Worm (Caenorhabditis elegans) whole organism, L1 larva: ENCODE measurements around the gene R07H5.9.
"Not testable (repeated sequence)": the region's sequence is repeated elsewhere in the genome, so short reads cannot be mapped to it uniquely, and the experiment has no call there.

Experiments used
- C16A3.4 ChIP-seq: fragments of 150-350 bp; optimal IDR thresholded peaks from 2 replicates; lab custom pipeline; 2014; ENCODE audit warnings: missing biosample characterization, missing genetic modification characterization
- Y116A8C.19 ChIP-seq: sonication (generic microtip); optimal IDR thresholded peaks from 2 replicates; lab custom pipeline; 2016; ENCODE audit warnings: missing compliant biosample characterization, missing genetic modification characterization, borderline replicate concordance
- alr-1 ChIP-seq: fragments of 200-800 bp; sonication (Bioruptor generic); optimal IDR thresholded peaks from 2 replicates; lab custom pipeline; 2018; ENCODE audit warnings: borderline replicate concordance, mild to moderate bottlenecking, missing genetic modification characterization, missing compliant biosample characterization
- ceh-8 ChIP-seq: fragments of 200-800 bp; sonication (Bioruptor generic); optimal IDR thresholded peaks from 2 replicates; lab custom pipeline; 2018; ENCODE audit warnings: mild to moderate bottlenecking, missing genetic modification characterization, moderate library complexity, missing compliant biosample characterization
- efl-1 ChIP-seq, 4 experiments: fragments of 150-350 bp; optimal IDR thresholded peaks in 3 of 4; peaks in 1 of 4; 1 replicate in 1 of 4; 2 replicates in 3 of 4; lab custom pipeline; 2014; ENCODE audit warnings: missing biosample characterization in 2 of 4, missing genetic modification characterization in 2 of 4, missing genetic modification reagents in 2 of 4
- egl-27 ChIP-seq, 2 experiments: fragments of 150-350 bp in 1 of 2; sonication (generic microtip); optimal IDR thresholded peaks; 3 replicates each; lab custom pipeline; 2017 to 2018; ENCODE audit warnings: missing biosample characterization in 2 of 2, missing genetic modification characterization in 2 of 2, missing genetic modification reagents in 2 of 2
- elt-2 ChIP-seq: sonication (generic microtip); optimal IDR thresholded peaks from 2 replicates; lab custom pipeline; 2016; ENCODE audit warnings: missing genetic modification characterization, mild to moderate bottlenecking, inconsistent platforms, missing compliant biosample characterization, missing genetic modification reagents
- ets-5 ChIP-seq: fragments of 200-800 bp; sonication (Bioruptor generic); IDR thresholded peaks from 2 replicates; pipeline ENCODE4 v1.3.6; 2022; ENCODE audit warnings: missing genetic modification characterization, missing compliant biosample characterization
- lin-35 ChIP-seq, 2 experiments: fragments of 150-350 bp; optimal IDR thresholded peaks; 2 replicates each; lab custom pipeline; 2014; ENCODE audit warnings: missing biosample characterization in 2 of 2, missing genetic modification characterization in 2 of 2, missing genetic modification reagents in 2 of 2
- lir-3 ChIP-seq: sonication (generic microtip); optimal IDR thresholded peaks from 2 replicates; lab custom pipeline; 2016; ENCODE audit warnings: mild to moderate bottlenecking, missing genetic modification characterization, moderate library complexity, missing compliant biosample characterization; ENCODE audit not compliant: poor library complexity
- nhr-47 ChIP-seq: sonication (generic microtip); optimal IDR thresholded peaks from 2 replicates; lab custom pipeline; 2016; ENCODE audit warnings: mild to moderate bottlenecking, missing genetic modification characterization, moderate library complexity, missing compliant biosample characterization
- pqm-1 ChIP-seq: sonication (generic microtip); optimal IDR thresholded peaks from 3 replicates; lab custom pipeline; 2017; ENCODE audit warnings: missing biosample characterization, missing genetic modification characterization
- snpc-4 ChIP-seq: fragments of 150-350 bp; optimal IDR thresholded peaks from 2 replicates; lab custom pipeline; 2014; ENCODE audit warnings: missing biosample characterization, missing genetic modification characterization
- tlp-1 ChIP-seq: fragments of 150-350 bp; optimal IDR thresholded peaks from 2 replicates; lab custom pipeline; 2014; ENCODE audit warnings: missing biosample characterization, missing genetic modification characterization
- unc-98 ChIP-seq: fragments of 200-800 bp; sonication (Bioruptor generic); IDR thresholded peaks from 2 replicates; pipeline ENCODE4 v1.3.6; 2022; ENCODE audit warnings: missing genetic modification characterization, missing compliant biosample characterization

Gene R07H5.9

DNA sequence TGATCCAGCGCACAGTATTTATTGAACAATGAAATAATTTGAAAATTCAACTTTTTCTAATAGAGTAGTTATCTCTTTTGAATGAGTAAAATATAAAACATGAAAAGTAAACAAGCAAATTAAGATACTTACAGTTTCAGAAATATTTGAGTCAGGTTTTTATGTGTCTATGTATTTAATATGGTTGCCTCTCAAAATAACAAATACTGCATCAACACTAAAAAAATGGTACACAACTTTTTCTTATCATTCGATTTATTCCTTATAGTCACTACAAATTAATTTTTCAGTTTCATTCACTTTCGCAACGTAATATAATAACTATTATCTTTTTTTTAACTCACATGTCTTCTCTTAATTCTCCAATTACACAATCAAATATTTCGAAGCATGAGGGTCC is 40.1 kb downstream of the R07H5.9 start:
- no peak for TF ChIP-seq egl-27 (tag; optimal IDR thresholded peaks at IDR 0.05; lab: Kevin White, UChicago)
- TF ChIP-seq ets-5: no peak
- TF ChIP-seq C16A3.4 (tag; lab: Kevin White, UChicago): peak; percentile 26
- no peak for TF ChIP-seq unc-98 (GFP tag; lab: Robert Waterston, UW)

ce11 chrIV:11248031-11248631 is 40.8 kb downstream of the R07H5.9 start, which contains the start of gene C05C12.4:
C05C12.4 (minus strand) TSS chrIV:11248081.
- TF ChIP-seq efl-1 (optimal IDR thresholded peaks at IDR 0.05; lab: Kevin White, UChicago) (no peak), efl-1 (GFP tag; optimal IDR thresholded peaks at IDR 0.05 in 1 of 2; lab: Kevin White, UChicago) (peak in 1 of 2 experiments; percentile 14), ceh-8 (GFP tag; lab: Kevin White, UChicago) (no peak), snpc-4 (tag; lab: Kevin White, UChicago) (no peak), egl-27 (tag; optimal IDR thresholded peaks at IDR 0.05; lab: Kevin White, UChicago) (no peak), lir-3 (tag; lab: Kevin White, UChicago) (no peak), elt-2 (tag; lab: Kevin White, UChicago) (peak; percentile 18), lin-35 (GFP tag; optimal IDR thresholded peaks at IDR 0.05; lab: Kevin White, UChicago) (no peak), nhr-47 (tag; lab: Kevin White, UChicago) (no peak)

DNA sequence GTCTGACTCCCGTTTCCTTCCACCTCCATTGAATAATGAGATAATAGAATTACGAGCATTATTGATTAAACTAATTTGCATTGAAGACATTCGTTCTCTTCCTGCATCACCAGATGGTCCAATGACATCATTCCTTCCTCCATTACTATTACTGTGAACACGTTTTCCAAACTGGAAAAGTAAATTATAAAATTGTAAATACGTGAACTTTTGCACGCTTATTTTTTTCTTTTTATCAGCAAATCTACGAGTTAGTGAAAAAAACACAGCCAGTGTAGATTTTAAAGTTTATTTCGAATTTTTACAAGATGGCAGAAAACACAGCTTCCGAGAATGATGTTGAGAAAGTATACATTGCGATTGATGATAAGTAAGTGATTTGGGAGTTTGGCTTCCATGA is 46.4 kb downstream of the R07H5.9 start, which contains the start of gene C05C12.1:
Gene C05C12.1 (plus strand): TSS at position 301 of the 400 bp plus-strand sequence.
- TF ChIP-seq efl-1 (optimal IDR thresholded peaks at IDR 0.05; lab: Kevin White, UChicago): not testable (repeated sequence)
- peak in 1 of 2 experiments; percentile 8 for TF ChIP-seq efl-1 (GFP tag; optimal IDR thresholded peaks at IDR 0.05 in 1 of 2; lab: Kevin White, UChicago)

DNA sequence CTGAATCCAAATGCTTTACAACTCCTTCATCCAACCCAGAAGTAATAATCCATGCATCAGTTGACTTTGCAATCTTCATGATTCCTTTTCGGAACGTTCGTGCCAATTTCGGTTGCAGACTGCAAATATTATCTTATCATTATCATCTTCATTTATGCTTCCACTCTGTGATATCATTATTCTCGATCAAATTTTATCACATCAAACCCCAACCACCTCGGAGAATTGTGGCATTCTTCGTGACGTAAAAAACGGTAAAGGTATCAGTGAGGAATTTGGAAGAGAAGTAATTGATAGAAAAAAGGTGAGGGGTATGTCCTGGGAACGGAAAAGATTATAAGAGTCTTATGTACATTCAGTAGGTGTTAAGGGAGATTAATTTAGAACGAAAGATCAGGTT is 50.2 kb downstream of the R07H5.9 start:
- TF ChIP-seq tlp-1 (tag; lab: Kevin White, UChicago) (peak; percentile 7), alr-1 (tag; lab: Kevin White, UChicago) (no peak), elt-2 (tag; lab: Kevin White, UChicago) (peak; percentile 66), Y116A8C.19 (tag; lab: Kevin White, UChicago) (no peak), pqm-1 (tag; lab: Kevin White, UChicago) (peak; percentile 73)
